Fruit fly (Drosophila melanogaster): ENCODE results near the gene CG3552.

The CG3552 gene

DNA sequence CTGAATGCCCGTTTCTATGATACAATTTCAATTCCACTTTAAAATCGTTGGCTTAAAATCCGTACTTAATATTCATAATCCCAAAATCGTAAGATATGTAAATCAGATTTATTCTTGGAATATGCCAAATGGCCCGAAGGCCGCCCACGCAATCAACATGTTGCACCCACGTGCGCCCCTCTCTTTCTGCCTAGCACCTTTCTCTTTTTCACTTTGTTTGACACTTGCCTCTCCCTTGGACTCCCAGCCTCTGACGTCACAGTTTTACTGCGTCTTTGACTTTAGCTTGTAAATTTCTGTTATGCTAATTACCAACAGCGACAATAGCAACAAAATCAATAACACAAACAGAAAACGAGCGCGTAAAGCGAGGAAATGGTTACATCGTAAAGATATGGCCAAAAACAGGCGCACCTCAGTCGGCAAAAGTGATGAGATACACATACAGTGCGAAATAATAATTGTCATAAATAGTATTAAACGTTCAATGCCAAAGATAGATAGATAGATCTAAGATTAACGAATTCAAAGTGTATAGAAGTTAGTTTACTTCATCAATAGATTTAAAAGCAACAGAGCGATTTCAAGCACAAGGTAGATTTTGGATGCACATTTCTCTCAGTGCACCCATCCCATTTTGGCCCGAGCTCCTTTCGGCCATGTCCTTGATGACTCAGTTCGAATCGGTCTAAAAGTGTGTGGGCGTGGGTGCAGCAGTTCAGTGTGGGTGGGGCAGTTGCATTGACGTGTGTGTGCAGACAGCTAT is 47.6 kb downstream of the CG3552 start (continued):
- no peak for TF ChIP-seq yki (optimal IDR thresholded peaks at IDR 0.05)
- peak; percentile 70 for TF ChIP-seq sens (GFP tag)
- no peak for TF ChIP-seq zen2 (GFP tag; IDR thresholded peaks at IDR 0.05; ENCODE audit: partially characterized antibody)
- no peak for TF ChIP-seq br (optimal IDR thresholded peaks at IDR 0.05)
- TF ChIP-seq stc (GFP tag; IDR thresholded peaks at IDR 0.05) = no peak
- no peak for TF ChIP-seq CG8290 (GFP tag; optimal IDR thresholded peaks at IDR 0.05)
- TF ChIP-seq CG8290 (tag; optimal IDR thresholded peaks at IDR 0.05) = no peak
- no peak for TF ChIP-seq chif (GFP tag; optimal IDR thresholded peaks at IDR 0.05)
- no peak for TF ChIP-seq B-H2 (GFP tag; optimal IDR thresholded peaks at IDR 0.05)
- TF ChIP-seq CG14667 (GFP tag; IDR thresholded peaks at IDR 0.05) = no peak
- TF ChIP-seq nom (GFP tag; optimal IDR thresholded peaks at IDR 0.05) = no peak
- TF ChIP-seq Dp (GFP tag; optimal IDR thresholded peaks at IDR 0.05) = no peak
- no peak for TF ChIP-seq CkIIα-i1 (GFP tag; IDR thresholded peaks at IDR 0.05)
- no peak for TF ChIP-seq gem (tag; optimal IDR thresholded peaks at IDR 0.05)
- TF ChIP-seq stwl (tag; optimal IDR thresholded peaks at IDR 0.05) = no peak
- peak; percentile 26 for TF ChIP-seq CG10979 (tag; optimal IDR thresholded peaks at IDR 0.05)
- TF ChIP-seq CG3995 (GFP tag; optimal IDR thresholded peaks at IDR 0.05) = no peak
- no peak for TF ChIP-seq bsh (GFP tag; optimal IDR thresholded peaks at IDR 0.05)
- no peak for TF ChIP-seq vfl (GFP tag; optimal IDR thresholded peaks at IDR 0.05)
- TF ChIP-seq dmrt99B (tag; optimal IDR thresholded peaks at IDR 0.05) = no peak
- TF ChIP-seq CG17385 (GFP tag; optimal IDR thresholded peaks at IDR 0.05) = no peak
- peak; percentile 31 for TF ChIP-seq BtbVII (GFP tag; optimal IDR thresholded peaks at IDR 0.05)
- TF ChIP-seq CG5953 (GFP tag; IDR thresholded peaks at IDR 0.05) = no peak
- no peak for TF ChIP-seq luna (GFP tag; optimal IDR thresholded peaks at IDR 0.05)
- TF ChIP-seq CG9876 (GFP tag; optimal IDR thresholded peaks at IDR 0.05) = no peak
- TF ChIP-seq cas (GFP tag; IDR thresholded peaks at IDR 0.05) = no peak
- TF ChIP-seq insv (GFP tag; optimal IDR thresholded peaks at IDR 0.05) = no peak
- no peak for TF ChIP-seq CG32767 (GFP tag; IDR thresholded peaks at IDR 0.05)
- 0 out of 2 replicates have a peak, but pooled peaks have one; percentile 16 for TF ChIP-seq CG14014 (GFP tag; IDR thresholded peaks at IDR 0.05)
- no peak for TF ChIP-seq Ptx1 (GFP tag; IDR thresholded peaks at IDR 0.05)
- no peak for TF ChIP-seq ftz-f1 (GFP tag; optimal IDR thresholded peaks at IDR 0.05)
- TF ChIP-seq twi (tag; optimal IDR thresholded peaks at IDR 0.05) = peak; percentile 30
- no peak for TF ChIP-seq Atf-2 (GFP tag; optimal IDR thresholded peaks at IDR 0.05)
- no peak for TF ChIP-seq Ets65A (GFP tag)
- TF ChIP-seq CG8478 (optimal IDR thresholded peaks at IDR 0.05) = no peak
- peak; percentile 7; the same call in 1 of the 2 replicates for TF ChIP-seq vvl (GFP tag; IDR thresholded peaks at IDR 0.05)
- TF ChIP-seq Gsc (GFP tag; IDR thresholded peaks at IDR 0.05) = no peak
- TF ChIP-seq ase (GFP tag; IDR thresholded peaks at IDR 0.05) = no peak
- no peak for TF ChIP-seq CG8924 (tag; optimal IDR thresholded peaks at IDR 0.05)
- TF ChIP-seq Meics (GFP tag; optimal IDR thresholded peaks at IDR 0.05) = peak; percentile 34
- TF ChIP-seq CG10267 (tag; optimal IDR thresholded peaks at IDR 0.05) = no peak
- no peak for TF ChIP-seq schlank (tag; optimal IDR thresholded peaks at IDR 0.05)
- no peak for TF ChIP-seq exex (tag; optimal IDR thresholded peaks at IDR 0.05)
- TF ChIP-seq H2.0 (GFP tag; IDR thresholded peaks at IDR 0.05) = no peak
- no peak for TF ChIP-seq Bdp1 (GFP tag; optimal IDR thresholded peaks at IDR 0.05)
- no peak for TF ChIP-seq CG11696 (GFP tag; IDR thresholded peaks at IDR 0.05)
- TF ChIP-seq Neu2 (GFP tag; optimal IDR thresholded peaks at IDR 0.05; ENCODE audit: borderline replicate concordance) = no peak
- TF ChIP-seq pnt (GFP tag; optimal IDR thresholded peaks at IDR 0.05) = no peak
- TF ChIP-seq CG7271 (tag; optimal IDR thresholded peaks at IDR 0.05) = no peak
- TF ChIP-seq CG15269 (tag; optimal IDR thresholded peaks at IDR 0.05) = no peak
- peak; percentile 3 for TF ChIP-seq Deaf1 (tag; optimal IDR thresholded peaks at IDR 0.05)
- no peak for TF ChIP-seq gcm2 (GFP tag; optimal IDR thresholded peaks at IDR 0.05)

Data from whole organism, embryonic.